Worm (Caenorhabditis elegans) whole organism, young adult: Measurements from ENCODE around the gene ceeh-1.

ENCODE experiments used
- C06A6.2 ChIP-seq: fragments of 200-800 bp; sonication (Bioruptor generic); conservative IDR thresholded peaks from 2 replicates; pipeline ENCODE4 v1.3.6; 2022; ENCODE audit warnings: missing genetic modification characterization, missing compliant biosample characterization
- F55B11.4 ChIP-seq: sonication (generic microtip); optimal IDR thresholded peaks from 2 replicates; lab custom pipeline; 2016; ENCODE audit warnings: missing compliant biosample characterization, missing genetic modification characterization, borderline replicate concordance; ENCODE audit not compliant: insufficient read depth
- F57C9.4 ChIP-seq: sonication (generic microtip); optimal IDR thresholded peaks from 2 replicates; lab custom pipeline; 2017; ENCODE audit warnings: mild to moderate bottlenecking, missing genetic modification characterization, missing compliant biosample characterization
- T26A5.8 ChIP-seq: sonication (generic microtip); optimal IDR thresholded peaks from 2 replicates; lab custom pipeline; 2016; ENCODE audit warnings: missing genetic modification characterization, missing compliant biosample characterization
- Y53F4B.3 ChIP-seq: fragments of 200-800 bp; sonication (Bioruptor generic); IDR thresholded peaks from 2 replicates; pipeline ENCODE4 v1.3.6; 2022; ENCODE audit warnings: missing genetic modification reagents, missing genetic modification characterization, missing compliant biosample characterization
- athp-1 ChIP-seq: sonication (generic microtip); optimal IDR thresholded peaks from 2 replicates; lab custom pipeline; 2017; ENCODE audit warnings: mild to moderate bottlenecking, missing genetic modification characterization, missing compliant biosample characterization
- attf-3 ChIP-seq: fragments of 200-800 bp; sonication (Bioruptor generic); conservative IDR thresholded peaks from 2 replicates; pipeline ENCODE4 v1.3.6; 2022; ENCODE audit warnings: missing genetic modification reagents, missing genetic modification characterization, missing compliant biosample characterization
- attf-5 ChIP-seq: fragments of 200-800 bp; sonication (Bioruptor generic); optimal IDR thresholded peaks from 2 replicates; lab custom pipeline; 2018; ENCODE audit warnings: mild to moderate bottlenecking, missing genetic modification characterization, missing compliant biosample characterization
- attf-6 ChIP-seq: fragments of 200-800 bp; sonication (Bioruptor generic); IDR thresholded peaks from 2 replicates; pipeline ENCODE4 v1.3.6; 2022; ENCODE audit warnings: missing genetic modification reagents, missing genetic modification characterization, missing compliant biosample characterization
- bed-1 ChIP-seq: fragments of 200-800 bp; sonication (Bioruptor generic); IDR thresholded peaks from 2 replicates; pipeline ENCODE4 v1.3.6; 2022; ENCODE audit warnings: missing genetic modification reagents, missing genetic modification characterization, missing compliant biosample characterization
- cebp-1 ChIP-seq, 2 experiments: fragments of 200-800 bp in 1 of 2; sonication (Bioruptor generic) in 1 of 2; sonication (generic microtip) in 1 of 2; IDR thresholded peaks in 1 of 2; optimal IDR thresholded peaks in 1 of 2; 2 replicates each; pipeline versions ENCODE4 v1.3.6 to Lab custom; 2017 to 2022; ENCODE audit warnings: missing compliant biosample characterization in 2 of 2, missing genetic modification characterization in 2 of 2, mild to moderate bottlenecking in 1 of 2, missing genetic modification reagents in 1 of 2, moderate library complexity in 1 of 2
- ceh-58 ChIP-seq: fragments of 200-800 bp; sonication (Bioruptor generic); IDR thresholded peaks from 2 replicates; pipeline ENCODE4 v1.3.6; 2022; ENCODE audit warnings: missing genetic modification characterization, missing compliant biosample characterization
- dox-1 ChIP-seq: fragments of 200-800 bp; sonication (Bioruptor generic); IDR thresholded peaks from 2 replicates; pipeline ENCODE4 v1.3.6; 2022; ENCODE audit warnings: missing genetic modification reagents, missing genetic modification characterization, missing compliant biosample characterization
- dpl-1 ChIP-seq: fragments of 150-350 bp; optimal IDR thresholded peaks from 2 replicates; lab custom pipeline; 2014; ENCODE audit warnings: missing biosample characterization, missing genetic modification reagents, missing genetic modification characterization
- egl-18 ChIP-seq: fragments of 200-800 bp; sonication (Bioruptor generic); IDR thresholded peaks from 2 replicates; pipeline ENCODE4 v1.3.6; 2022; ENCODE audit warnings: missing genetic modification reagents, missing genetic modification characterization, missing compliant biosample characterization
- egl-44 ChIP-seq: fragments of 200-800 bp; sonication (Bioruptor generic); IDR thresholded peaks from 2 replicates; pipeline ENCODE4 v1.3.6; 2022; ENCODE audit warnings: missing genetic modification reagents, missing genetic modification characterization, missing compliant biosample characterization
- egrh-3 ChIP-seq: fragments of 200-800 bp; sonication (Bioruptor generic); IDR thresholded peaks from 2 replicates; pipeline ENCODE4 v1.3.6; 2022; ENCODE audit warnings: missing genetic modification reagents, missing genetic modification characterization, missing compliant biosample characterization
- ekl-4 ChIP-seq: fragments of 200-800 bp; sonication (Bioruptor generic); IDR thresholded peaks from 2 replicates; pipeline ENCODE4 v1.3.6; 2022; ENCODE audit warnings: missing genetic modification reagents, missing genetic modification characterization, missing compliant biosample characterization
- him-1 ChIP-seq: sonication (generic microtip); optimal IDR thresholded peaks from 2 replicates; lab custom pipeline; 2016; ENCODE audit warnings: missing genotype, missing genetic modification reagents, missing genetic modification characterization, missing compliant biosample characterization
- hmg-20 ChIP-seq: fragments of 200-800 bp; sonication (Bioruptor generic); IDR thresholded peaks from 2 replicates; pipeline ENCODE4 v1.3.6; 2022; ENCODE audit warnings: missing genetic modification reagents, missing genetic modification characterization, missing compliant biosample characterization
- lin-54 ChIP-seq: fragments of 200-800 bp; sonication (Bioruptor generic); optimal IDR thresholded peaks from 2 replicates; lab custom pipeline; 2018; ENCODE audit warnings: mild to moderate bottlenecking, missing genetic modification characterization, missing compliant biosample characterization
- lsy-27 ChIP-seq: sonication (generic microtip); optimal IDR thresholded peaks from 2 replicates; lab custom pipeline; 2017; ENCODE audit warnings: missing genetic modification characterization, mild to moderate bottlenecking, missing compliant biosample characterization, antibody characterized with exemption, missing genotype, borderline replicate concordance; ENCODE audit not compliant: insufficient read depth
- madf-10 ChIP-seq: sonication (generic microtip); optimal IDR thresholded peaks from 2 replicates; lab custom pipeline; 2016; ENCODE audit warnings: mild to moderate bottlenecking, missing genetic modification characterization, missing compliant biosample characterization
- madf-3 ChIP-seq: fragments of 200-800 bp; sonication (Bioruptor generic); IDR thresholded peaks from 2 replicates; pipeline ENCODE4 v1.3.6; 2022; ENCODE audit warnings: missing genetic modification reagents, missing genetic modification characterization, missing compliant biosample characterization
- madf-6 ChIP-seq: fragments of 200-800 bp; sonication (Bioruptor generic); IDR thresholded peaks from 2 replicates; pipeline ENCODE4 v1.3.6; 2022; ENCODE audit warnings: missing genetic modification reagents, missing genetic modification characterization, missing compliant biosample characterization
- mcd-1 ChIP-seq: fragments of 200-800 bp; sonication (Bioruptor generic); IDR thresholded peaks from 2 replicates; pipeline ENCODE4 v1.3.6; 2022; ENCODE audit warnings: missing genetic modification reagents, missing genetic modification characterization, missing compliant biosample characterization
- mes-4 ChIP-seq: sonication (generic microtip); optimal IDR thresholded peaks from 2 replicates; lab custom pipeline; 2016; ENCODE audit warnings: missing genotype, missing genetic modification characterization, missing compliant biosample characterization
- nfya-1 ChIP-seq: sonication (generic microtip); optimal IDR thresholded peaks from 2 replicates; lab custom pipeline; 2017; ENCODE audit warnings: antibody characterized with exemption, missing compliant biosample characterization, missing genetic modification characterization, borderline replicate concordance; ENCODE audit not compliant: insufficient read depth
- nfya-2 ChIP-seq: fragments of 200-800 bp; sonication (Bioruptor generic); IDR thresholded peaks from 2 replicates; pipeline ENCODE4 v1.3.6; 2022; ENCODE audit warnings: missing genetic modification reagents, missing genetic modification characterization, missing compliant biosample characterization
- pha-4 ChIP-seq: fragments of 150-350 bp; sonication (generic microtip); optimal IDR thresholded peaks from 2 replicates; lab custom pipeline; 2014; ENCODE audit warnings: missing biosample characterization, missing genetic modification reagents, missing genetic modification characterization
- rcor-1 ChIP-seq: fragments of 200-800 bp; sonication (Bioruptor generic); IDR thresholded peaks from 2 replicates; pipeline ENCODE4 v1.3.6; 2022; ENCODE audit warnings: missing genetic modification reagents, missing genetic modification characterization, missing compliant biosample characterization
- rec-8 ChIP-seq, 2 experiments: sonication (generic microtip); optimal IDR thresholded peaks; 2 replicates each; lab custom pipeline; 2016; ENCODE audit warnings: mild to moderate bottlenecking in 2 of 2, missing genetic modification characterization in 2 of 2, missing genetic modification reagents in 2 of 2, missing genotype in 2 of 2, missing biosample characterization in 1 of 2, missing compliant biosample characterization in 1 of 2, moderate library complexity in 1 of 2
- sdz-38 ChIP-seq: sonication (generic microtip); optimal IDR thresholded peaks from 2 replicates; lab custom pipeline; 2016; ENCODE audit warnings: missing genotype, missing genetic modification characterization, missing compliant biosample characterization
- sea-2 ChIP-seq: fragments of 200-800 bp; sonication (Bioruptor generic); IDR thresholded peaks from 2 replicates; pipeline ENCODE4 v1.3.6; 2022; ENCODE audit warnings: missing genetic modification characterization, missing compliant biosample characterization
- snpc-1.3 ChIP-seq: sonication (generic microtip); optimal IDR thresholded peaks from 2 replicates; lab custom pipeline; 2017; ENCODE audit warnings: missing genetic modification characterization, mild to moderate bottlenecking, missing compliant biosample characterization, antibody characterized with exemption, moderate library complexity, missing genotype, missing genetic modification reagents; ENCODE audit not compliant: insufficient read depth
- snpc-4 ChIP-seq, 5 experiments: fragments of 150-350 bp in 1 of 5; sonication (generic microtip) in 4 of 5; optimal IDR thresholded peaks; 2 replicates each; lab custom pipeline; 2014 to 2018; ENCODE audit warnings: missing genetic modification characterization in 5 of 5, missing biosample characterization in 3 of 5, antibody characterized with exemption in 2 of 5, mild to moderate bottlenecking in 2 of 5, missing compliant biosample characterization in 2 of 5, missing genotype in 2 of 5, moderate library complexity in 2 of 5, missing genetic modification reagents in 1 of 5

ceeh-1 gene

DNA sequence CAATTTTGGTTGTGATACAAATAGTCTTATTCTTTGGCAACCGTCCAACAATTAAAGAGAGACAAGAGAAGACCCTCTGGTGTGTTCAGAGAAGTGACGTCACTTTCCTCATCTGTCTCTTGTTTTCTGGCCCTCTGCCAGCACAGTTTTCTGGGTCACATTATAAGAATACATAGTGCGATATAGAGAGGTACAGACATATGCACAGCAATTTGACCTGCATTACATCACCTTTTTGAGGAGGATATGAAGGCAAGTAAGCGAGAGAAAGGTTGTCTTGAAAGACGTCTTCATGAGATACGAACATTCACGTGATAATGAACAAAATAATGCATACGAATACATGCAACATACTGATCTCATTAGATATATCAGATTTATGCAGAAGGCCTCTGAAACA is 38.5 kb upstream of the ceeh-1 start:
- TF ChIP-seq athp-1 (tag; lab: Kevin White, UChicago) (no peak), ceh-58 (GFP tag; lab: Robert Waterston, UW) (no peak), rcor-1 (GFP tag; lab: Robert Waterston, UW) (no peak), snpc-4 (GFP tag; optimal IDR thresholded peaks at IDR 0.05; lab: Kevin White, UChicago) (no peak), snpc-4 (tag; optimal IDR thresholded peaks at IDR 0.05; lab: Kevin White, UChicago) (no peak), cebp-1 (GFP tag; IDR thresholded peaks at IDR 0.05; lab: Robert Waterston, UW) (no peak), cebp-1 (tag; optimal IDR thresholded peaks at IDR 0.05; lab: Kevin White, UChicago) (no peak), madf-6 (GFP tag; lab: Robert Waterston, UW) (no peak), ekl-4 (GFP tag; lab: Robert Waterston, UW) (no peak), him-1 (tag; lab: Kevin White, UChicago) (no peak), nfya-1 (no peak), mes-4 (tag; lab: Kevin White, UChicago) (no peak)

DNA sequence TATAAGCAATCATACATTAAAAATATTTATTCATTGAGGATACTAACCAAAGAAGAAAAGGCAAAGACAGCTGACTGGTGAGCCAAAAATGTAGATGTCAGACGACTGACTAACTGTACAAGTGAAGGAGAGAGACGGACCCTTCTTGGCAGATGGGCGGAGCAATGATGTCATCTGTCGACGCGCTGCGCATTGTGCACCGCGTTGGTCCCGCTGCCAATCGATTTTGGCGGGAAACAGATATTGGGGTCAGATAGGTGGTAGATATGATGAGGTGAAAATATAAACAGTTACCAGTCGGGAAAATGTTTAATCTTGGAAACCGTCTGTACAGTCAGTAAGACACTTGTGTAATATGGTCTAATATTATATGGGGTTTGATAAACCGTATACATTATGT is 37.8 kb upstream of the ceeh-1 start, which contains the start of gene T24C4.2:
T24C4.2 (minus strand) TSS at position 101 of the 400 bp plus-strand sequence.
- TF ChIP-seq hmg-20 (GFP tag; lab: Robert Waterston, UW): no peak
- no peak for TF ChIP-seq attf-5 (GFP tag; lab: Kevin White, UChicago)
- TF ChIP-seq attf-3 (GFP tag; lab: Robert Waterston, UW): no peak
- TF ChIP-seq egl-44 (GFP tag; lab: Robert Waterston, UW): no peak
- no peak for TF ChIP-seq T26A5.8
- no peak for TF ChIP-seq lin-54 (GFP tag; lab: Kevin White, UChicago)
- TF ChIP-seq F55B11.4: no peak
- no peak for TF ChIP-seq C06A6.2 (GFP tag; lab: Robert Waterston, UW)
- TF ChIP-seq rec-8 (tag; optimal IDR thresholded peaks at IDR 0.05; lab: Kevin White, UChicago): no peak
- no peak for TF ChIP-seq nfya-1
- TF ChIP-seq egl-18 (GFP tag; lab: Robert Waterston, UW): no peak
- TF ChIP-seq, all 124 proteins: peak for 0

DNA sequence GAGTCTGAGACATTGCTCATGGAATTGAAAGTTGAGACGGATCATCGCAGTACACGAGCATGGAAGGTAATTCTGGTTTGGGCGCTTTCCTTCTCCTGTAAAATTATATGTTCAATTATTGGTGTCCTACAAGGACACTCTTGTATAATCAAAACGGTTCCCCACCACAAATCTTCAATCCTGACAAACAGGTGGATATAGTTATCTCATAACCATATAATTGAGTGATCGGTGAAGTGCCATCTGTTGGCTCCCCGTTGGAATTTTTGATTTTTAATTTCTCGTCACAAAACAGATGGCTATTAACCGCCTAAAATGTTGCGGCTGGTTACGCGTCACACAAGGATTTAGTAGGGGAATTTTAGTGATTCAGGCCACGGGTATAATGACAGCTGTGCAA is 36.8 kb upstream of the ceeh-1 start:
- TF ChIP-seq nfya-2 (GFP tag; lab: Robert Waterston, UW) (no peak), ceh-58 (GFP tag; lab: Robert Waterston, UW) (no peak), bed-1 (GFP tag; lab: Robert Waterston, UW) (no peak), F57C9.4 (tag; lab: Kevin White, UChicago) (no peak), Y53F4B.3 (GFP tag; lab: Robert Waterston, UW) (no peak), madf-10 (tag; lab: Kevin White, UChicago) (no peak), pha-4 (tag; lab: Kevin White, UChicago) (no peak), dpl-1 (GFP tag; lab: Kevin White, UChicago) (no peak)
- TF ChIP-seq, all 124 proteins: peak for 0

DNA sequence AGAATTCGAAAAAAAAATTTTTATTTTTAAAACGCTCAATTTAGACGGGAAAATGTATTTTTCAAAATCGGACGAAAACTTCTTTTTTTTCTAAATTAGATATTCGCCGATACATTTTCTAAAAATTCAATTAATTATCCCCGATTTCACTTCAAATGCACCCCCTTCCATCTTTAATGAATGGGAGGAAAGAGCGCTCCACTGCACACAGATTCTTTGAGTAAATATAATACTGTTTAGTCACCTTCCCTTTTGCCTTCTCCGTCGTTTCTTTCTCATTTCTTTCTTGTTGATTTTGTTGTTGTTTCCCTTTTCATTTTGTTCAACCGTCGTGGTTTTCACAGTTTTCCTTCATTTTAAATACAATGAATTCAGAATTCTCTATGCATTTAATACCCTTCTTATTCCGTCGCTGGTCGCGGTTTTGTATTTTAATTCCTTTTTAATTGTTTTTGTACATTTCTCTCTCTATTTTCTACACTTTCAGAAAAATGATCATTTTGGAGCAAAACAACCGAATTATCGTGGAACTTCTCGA is 29.8 kb upstream of the ceeh-1 start, which contains the start of gene arx-4:
arx-4 (plus strand) TSS at position 488 of the 538 bp plus-strand sequence.
- TF ChIP-seq mcd-1 (GFP tag; lab: Robert Waterston, UW): 0 out of 2 replicates have a peak, but pooled peaks have one; percentile 25
- TF ChIP-seq sdz-38 (tag; lab: Kevin White, UChicago): no peak
- peak; percentile 15 for TF ChIP-seq attf-5 (GFP tag; lab: Kevin White, UChicago)
- TF ChIP-seq, all 124 proteins: peak for 2

DNA sequence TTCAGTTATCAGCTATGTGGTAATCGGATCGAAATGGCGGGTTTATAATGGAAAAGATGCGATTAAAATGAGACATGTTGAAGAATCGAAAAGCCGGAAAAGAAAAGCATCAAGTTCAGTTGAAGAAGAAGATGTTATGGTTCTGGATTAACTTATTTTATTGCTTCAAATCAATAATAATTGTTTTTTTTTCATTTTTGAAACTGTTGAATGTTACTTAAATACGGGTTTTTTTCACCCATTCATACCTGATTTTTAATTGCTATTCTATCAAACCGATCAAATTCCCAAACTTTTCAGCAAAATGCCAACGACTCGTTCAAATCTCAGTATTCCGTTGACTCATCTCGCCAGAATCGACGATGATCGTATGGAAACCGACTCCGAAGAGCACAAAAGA is 27.8 kb upstream of the ceeh-1 start, which contains the start of gene exos-4.2:
exos-4.2 (plus strand) TSS at position 301 of the 400 bp plus-strand sequence.
- TF ChIP-seq snpc-1.3 (tag; lab: Kevin White, UChicago) (no peak), sea-2 (no peak), attf-6 (GFP tag; lab: Robert Waterston, UW) (no peak), madf-3 (no peak), egrh-3 (GFP tag; lab: Robert Waterston, UW) (no peak), T26A5.8 (no peak), dox-1 (GFP tag; lab: Robert Waterston, UW) (no peak), lsy-27 (tag; lab: Kevin White, UChicago) (no peak), rec-8 (tag; optimal IDR thresholded peaks at IDR 0.05; lab: Kevin White, UChicago) (no peak)
- TF ChIP-seq, all 124 proteins: peak for 0
